Worm (Caenorhabditis elegans) whole organism, young adult: ENCODE results near the gene C52D10.3.
A peak's percentile ranks its signal among the peaks of the same experiment; 100 is the strongest.

Experiments used
- B0019.2 ChIP-seq: fragments of 200-800 bp; sonication (Bioruptor generic); conservative IDR thresholded peaks from 2 replicates; pipeline ENCODE4 v1.3.6; 2022; ENCODE audit warnings: missing genetic modification reagents, missing genetic modification characterization, missing compliant biosample characterization
- D2030.7 ChIP-seq: fragments of 200-800 bp; sonication (Bioruptor generic); IDR thresholded peaks from 2 replicates; pipeline ENCODE4 v1.3.6; 2022; ENCODE audit warnings: missing genetic modification reagents, missing genetic modification characterization, missing compliant biosample characterization
- F33H1.4 ChIP-seq: fragments of 200-800 bp; sonication (Bioruptor generic); IDR thresholded peaks from 2 replicates; pipeline ENCODE4 v1.3.6; 2022; ENCODE audit warnings: missing genetic modification reagents, missing genetic modification characterization, missing compliant biosample characterization
- F57C9.4 ChIP-seq: sonication (generic microtip); optimal IDR thresholded peaks from 2 replicates; lab custom pipeline; 2017; ENCODE audit warnings: mild to moderate bottlenecking, missing genetic modification characterization, missing compliant biosample characterization
- K12H6.12 ChIP-seq: fragments of 200-800 bp; sonication (Bioruptor generic); optimal IDR thresholded peaks from 2 replicates; lab custom pipeline; 2018; ENCODE audit warnings: mild to moderate bottlenecking, missing genetic modification characterization, missing compliant biosample characterization
- T26A5.8 ChIP-seq: sonication (generic microtip); optimal IDR thresholded peaks from 2 replicates; lab custom pipeline; 2016; ENCODE audit warnings: missing genetic modification characterization, missing compliant biosample characterization
- Y56A3A.18 ChIP-seq: fragments of 200-800 bp; sonication (Bioruptor generic); IDR thresholded peaks from 2 replicates; pipeline ENCODE4 v1.3.6; 2022; ENCODE audit warnings: missing genetic modification reagents, missing genetic modification characterization, missing compliant biosample characterization
- Y79H2A.3 ChIP-seq: fragments of 200-800 bp; sonication (Bioruptor generic); conservative IDR thresholded peaks from 2 replicates; pipeline ENCODE4 v1.3.6; 2022; ENCODE audit warnings: missing genetic modification reagents, missing genetic modification characterization, missing compliant biosample characterization
- ama-1 ChIP-seq, 3 experiments: fragments of 150-350 bp in 1 of 3; sonication (generic microtip) in 2 of 3; optimal IDR thresholded peaks; 2 replicates each; lab custom pipeline; 2014 to 2018; ENCODE audit warnings: missing biosample characterization in 2 of 3, missing genetic modification characterization in 2 of 3, missing genetic modification reagents in 2 of 3
- atf-7 ChIP-seq: sonication (generic microtip); optimal IDR thresholded peaks from 2 replicates; lab custom pipeline; 2017; ENCODE audit warnings: mild to moderate bottlenecking, missing genetic modification characterization, missing compliant biosample characterization
- attf-6 ChIP-seq: fragments of 200-800 bp; sonication (Bioruptor generic); IDR thresholded peaks from 2 replicates; pipeline ENCODE4 v1.3.6; 2022; ENCODE audit warnings: missing genetic modification reagents, missing genetic modification characterization, missing compliant biosample characterization
- chd-7 ChIP-seq: sonication (generic microtip); optimal IDR thresholded peaks from 2 replicates; lab custom pipeline; 2016; ENCODE audit warnings: mild to moderate bottlenecking, missing genetic modification characterization, moderate library complexity, missing compliant biosample characterization
- die-1 ChIP-seq: sonication (generic microtip); optimal IDR thresholded peaks from 2 replicates; lab custom pipeline; 2016; ENCODE audit warnings: missing genotype, mild to moderate bottlenecking, missing genetic modification characterization, missing compliant biosample characterization
- dpl-1 ChIP-seq: fragments of 150-350 bp; optimal IDR thresholded peaks from 2 replicates; lab custom pipeline; 2014; ENCODE audit warnings: missing biosample characterization, missing genetic modification reagents, missing genetic modification characterization
- efl-1 ChIP-seq: fragments of 150-350 bp; optimal IDR thresholded peaks from 2 replicates; lab custom pipeline; 2014; ENCODE audit warnings: missing biosample characterization, missing genetic modification reagents, missing genetic modification characterization
- egl-44 ChIP-seq: fragments of 200-800 bp; sonication (Bioruptor generic); IDR thresholded peaks from 2 replicates; pipeline ENCODE4 v1.3.6; 2022; ENCODE audit warnings: missing genetic modification reagents, missing genetic modification characterization, missing compliant biosample characterization
- egrh-3 ChIP-seq: fragments of 200-800 bp; sonication (Bioruptor generic); IDR thresholded peaks from 2 replicates; pipeline ENCODE4 v1.3.6; 2022; ENCODE audit warnings: missing genetic modification reagents, missing genetic modification characterization, missing compliant biosample characterization
- ets-4 ChIP-seq: fragments of 200-800 bp; sonication (Bioruptor generic); optimal IDR thresholded peaks from 2 replicates; lab custom pipeline; 2018; ENCODE audit warnings: mild to moderate bottlenecking, missing genetic modification characterization, missing compliant biosample characterization
- fkh-3 ChIP-seq: sonication (generic microtip); optimal IDR thresholded peaks from 2 replicates; lab custom pipeline; 2016; ENCODE audit warnings: mild to moderate bottlenecking, missing genetic modification characterization, missing compliant biosample characterization
- lir-1 ChIP-seq: fragments of 200-800 bp; sonication (Bioruptor generic); conservative IDR thresholded peaks from 2 replicates; pipeline ENCODE4 v1.3.6; 2022; ENCODE audit warnings: missing genetic modification reagents, missing genetic modification characterization, missing compliant biosample characterization
- lsy-27 ChIP-seq: sonication (generic microtip); optimal IDR thresholded peaks from 2 replicates; lab custom pipeline; 2017; ENCODE audit warnings: missing genetic modification characterization, mild to moderate bottlenecking, missing compliant biosample characterization, antibody characterized with exemption, missing genotype, borderline replicate concordance; ENCODE audit not compliant: insufficient read depth
- madf-6 ChIP-seq: fragments of 200-800 bp; sonication (Bioruptor generic); IDR thresholded peaks from 2 replicates; pipeline ENCODE4 v1.3.6; 2022; ENCODE audit warnings: missing genetic modification reagents, missing genetic modification characterization, missing compliant biosample characterization
- madf-8 ChIP-seq: fragments of 200-800 bp; sonication (Bioruptor generic); conservative IDR thresholded peaks from 2 replicates; pipeline ENCODE4 v1.3.6; 2022; ENCODE audit warnings: missing genetic modification reagents, missing genetic modification characterization, missing compliant biosample characterization
- mcd-1 ChIP-seq: fragments of 200-800 bp; sonication (Bioruptor generic); IDR thresholded peaks from 2 replicates; pipeline ENCODE4 v1.3.6; 2022; ENCODE audit warnings: missing genetic modification reagents, missing genetic modification characterization, missing compliant biosample characterization
- mes-4 ChIP-seq: sonication (generic microtip); optimal IDR thresholded peaks from 2 replicates; lab custom pipeline; 2016; ENCODE audit warnings: missing genotype, missing genetic modification characterization, missing compliant biosample characterization
- mxl-1 ChIP-seq: sonication (generic microtip); optimal IDR thresholded peaks from 2 replicates; lab custom pipeline; 2016; ENCODE audit warnings: missing genetic modification characterization, missing compliant biosample characterization
- nfya-2 ChIP-seq: fragments of 200-800 bp; sonication (Bioruptor generic); IDR thresholded peaks from 2 replicates; pipeline ENCODE4 v1.3.6; 2022; ENCODE audit warnings: missing genetic modification reagents, missing genetic modification characterization, missing compliant biosample characterization
- nhr-120 ChIP-seq: fragments of 200-800 bp; sonication (Bioruptor generic); IDR thresholded peaks from 2 replicates; pipeline ENCODE4 v1.3.6; 2022; ENCODE audit warnings: missing genetic modification characterization, missing compliant biosample characterization
- nhr-179 ChIP-seq: sonication (generic microtip); optimal IDR thresholded peaks from 2 replicates; lab custom pipeline; 2016; ENCODE audit warnings: mild to moderate bottlenecking, missing genetic modification characterization, missing compliant biosample characterization
- rpc-1 ChIP-seq, 2 experiments: fragments of 150-350 bp in 1 of 2; sonication (generic microtip) in 1 of 2; optimal IDR thresholded peaks; 2 replicates each; lab custom pipeline; 2014 to 2018; ENCODE audit warnings: missing biosample characterization in 1 of 2, missing genetic modification characterization in 1 of 2, missing genetic modification reagents in 1 of 2, missing genotype in 1 of 2
- snpc-1.1 ChIP-seq: sonication (generic microtip); optimal IDR thresholded peaks from 2 replicates; lab custom pipeline; 2017; ENCODE audit warnings: missing genetic modification characterization, mild to moderate bottlenecking, missing compliant biosample characterization, antibody characterized with exemption, moderate library complexity, missing genotype, missing genetic modification reagents; ENCODE audit not compliant: insufficient read depth
- snpc-4 ChIP-seq, 5 experiments: fragments of 150-350 bp in 1 of 5; sonication (generic microtip) in 4 of 5; optimal IDR thresholded peaks; 2 replicates each; lab custom pipeline; 2014 to 2018; ENCODE audit warnings: missing genetic modification characterization in 5 of 5, missing biosample characterization in 3 of 5, antibody characterized with exemption in 2 of 5, mild to moderate bottlenecking in 2 of 5, missing compliant biosample characterization in 2 of 5, missing genotype in 2 of 5, moderate library complexity in 2 of 5, missing genetic modification reagents in 1 of 5
- sptf-2 ChIP-seq: fragments of 200-800 bp; sonication (Bioruptor generic); optimal IDR thresholded peaks from 2 replicates; lab custom pipeline; 2018; ENCODE audit warnings: mild to moderate bottlenecking, missing genetic modification characterization, missing compliant biosample characterization
- tbp1 ChIP-seq: fragments of 200-800 bp; sonication (Bioruptor generic); optimal IDR thresholded peaks from 2 replicates; lab custom pipeline; 2018; ENCODE audit warnings: mild to moderate bottlenecking, missing genetic modification characterization, missing compliant biosample characterization
- tbx-9 ChIP-seq: sonication (generic microtip); optimal IDR thresholded peaks from 2 replicates; lab custom pipeline; 2016; ENCODE audit warnings: borderline replicate concordance, missing genetic modification characterization, inconsistent platforms, missing compliant biosample characterization
- zfh-2 ChIP-seq: fragments of 200-800 bp; sonication (Bioruptor generic); conservative IDR thresholded peaks from 2 replicates; pipeline ENCODE4 v1.3.6; 2022; ENCODE audit warnings: missing genetic modification reagents, missing genetic modification characterization, missing compliant biosample characterization
- zim-3 ChIP-seq: sonication (generic microtip); optimal IDR thresholded peaks from 2 replicates; lab custom pipeline; 2017; ENCODE audit warnings: mild to moderate bottlenecking, missing genetic modification characterization, moderate library complexity, missing compliant biosample characterization

The C52D10.3 gene

DNA sequence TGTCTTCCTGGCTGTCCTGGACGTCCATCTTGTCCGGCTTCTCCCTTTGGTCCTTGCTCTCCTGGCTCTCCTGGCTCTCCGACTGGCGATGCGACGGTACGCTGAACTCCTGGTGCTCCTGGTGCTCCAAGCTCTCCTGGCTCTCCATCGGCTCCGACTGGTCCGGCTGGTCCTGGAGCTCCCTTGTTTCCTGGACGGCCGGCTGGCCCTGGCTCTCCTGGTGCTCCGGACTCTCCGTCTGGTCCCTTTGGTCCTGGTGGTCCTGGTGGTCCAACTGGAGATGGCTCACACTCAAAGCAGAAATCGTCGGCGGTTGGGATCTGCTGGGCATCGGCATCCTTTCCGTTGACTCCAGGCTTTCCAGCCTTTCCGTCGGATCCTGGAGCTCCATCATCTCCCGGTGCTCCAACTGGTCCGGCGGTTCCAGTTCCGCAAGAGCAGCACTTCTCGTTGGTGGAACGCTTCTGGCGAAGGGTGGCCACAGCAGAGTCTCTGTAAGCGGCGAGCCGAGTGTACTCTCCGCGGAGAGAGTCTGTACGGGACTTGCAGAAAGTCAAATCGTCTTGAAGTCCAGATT is 6.8 kb downstream of the C52D10.3 start:
- no peak for TF ChIP-seq mes-4 (tag; lab: Kevin White, UChicago)
- no peak for TF ChIP-seq nhr-120
- no peak for TF ChIP-seq fkh-3 (tag; lab: Kevin White, UChicago)
- no peak for TF ChIP-seq ama-1 (optimal IDR thresholded peaks at IDR 0.05; lab: Kevin White, UChicago)
- TF ChIP-seq ama-1 (GFP tag; optimal IDR thresholded peaks at IDR 0.05; lab: Kevin White, UChicago) = no peak
- TF ChIP-seq lir-1 (GFP tag; lab: Robert Waterston, UW) = no peak
- no peak for TF ChIP-seq F57C9.4
- TF ChIP-seq egl-44 = no peak
- no peak for TF ChIP-seq atf-7 (tag; lab: Kevin White, UChicago)
- TF ChIP-seq sptf-2 (GFP tag; lab: Kevin White, UChicago) = no peak
- no peak for TF ChIP-seq die-1 (tag; lab: Kevin White, UChicago)
- peak; percentile 39 for TF ChIP-seq nhr-179 (tag; lab: Kevin White, UChicago)
- no peak for TF ChIP-seq efl-1 (GFP tag; lab: Kevin White, UChicago)
- TF ChIP-seq nfya-2 (GFP tag; lab: Robert Waterston, UW) = no peak
- no peak for TF ChIP-seq K12H6.12 (tag; lab: Kevin White, UChicago)
- no peak for TF ChIP-seq dpl-1 (GFP tag; lab: Kevin White, UChicago)
- TF ChIP-seq mcd-1 (GFP tag; lab: Robert Waterston, UW) = no peak
- no peak for TF ChIP-seq T26A5.8 (tag; lab: Kevin White, UChicago)
- peak; percentile 96 for TF ChIP-seq egrh-3 (GFP tag; lab: Robert Waterston, UW)
- TF ChIP-seq zfh-2 (GFP tag; lab: Robert Waterston, UW) = peak; percentile 91
- no peak for TF ChIP-seq snpc-1.1 (tag; lab: Kevin White, UChicago)
- no peak for TF ChIP-seq tbx-9 (tag; lab: Kevin White, UChicago)
- no peak for TF ChIP-seq chd-7 (tag; lab: Kevin White, UChicago)
- no peak for TF ChIP-seq F33H1.4 (GFP tag; lab: Robert Waterston, UW)

DNA sequence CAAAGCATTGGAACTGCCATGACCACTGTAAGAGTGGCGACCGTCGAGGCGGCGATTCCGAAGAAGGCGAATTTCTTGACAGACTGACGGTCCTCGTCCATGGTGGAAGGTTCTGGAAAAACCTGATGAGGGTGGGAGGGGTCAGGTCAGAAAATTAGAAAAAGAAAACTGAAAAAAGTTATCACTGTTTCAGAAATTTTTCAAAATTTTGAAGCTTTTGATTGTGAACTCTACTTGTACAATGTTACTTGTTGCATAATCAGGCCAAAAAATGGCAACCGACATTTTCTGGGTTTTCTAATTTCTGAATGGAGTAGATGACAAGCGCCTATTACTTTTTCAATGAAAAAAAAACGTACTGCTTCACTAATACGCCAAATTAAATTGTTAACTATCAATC is 7.4 kb downstream of the C52D10.3 start, which contains the start of gene col-138:
Gene col-138 (minus strand): TSS at position 101 of the 400 bp plus-strand sequence.
- TF ChIP-seq mxl-1 (tag; lab: Kevin White, UChicago) (no peak), lsy-27 (no peak), Y56A3A.18 (GFP tag; lab: Robert Waterston, UW) (no peak), T26A5.8 (tag; lab: Kevin White, UChicago) (no peak), attf-6 (no peak), ets-4 (GFP tag; lab: Kevin White, UChicago) (no peak), madf-6 (GFP tag; lab: Robert Waterston, UW) (no peak), Y79H2A.3 (GFP tag; lab: Robert Waterston, UW) (no peak), madf-8 (no peak)
- TF ChIP-seq, all 124 proteins: peak for 0

DNA sequence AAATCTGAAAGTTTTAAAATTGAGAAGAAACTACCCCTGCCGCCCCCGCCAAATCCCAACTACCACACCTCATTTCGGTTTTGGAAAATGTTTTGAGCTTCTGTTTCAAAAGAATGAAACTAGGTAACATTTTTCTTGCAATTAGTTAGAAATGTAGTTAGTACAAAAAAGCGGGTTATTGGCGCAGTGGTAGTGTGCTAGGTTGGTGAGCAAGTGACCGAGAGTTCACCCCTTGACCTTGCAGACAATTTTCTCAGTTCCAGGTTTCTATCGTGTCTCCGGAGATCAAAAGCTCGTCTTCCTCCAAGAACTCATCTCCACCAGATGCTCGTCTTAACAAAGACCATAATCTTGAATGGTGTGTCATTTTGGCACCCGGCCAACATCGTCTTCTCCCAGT is 12.9 kb downstream of the C52D10.3 start:
- TF ChIP-seq B0019.2 (GFP tag; lab: Robert Waterston, UW) = no peak
- TF ChIP-seq tbp1 = peak; percentile 59
- TF ChIP-seq rpc-1 (optimal IDR thresholded peaks at IDR 0.05; lab: Kevin White, UChicago) = peak; percentile 26
- TF ChIP-seq rpc-1 (tag; optimal IDR thresholded peaks at IDR 0.05; lab: Kevin White, UChicago) = peak; percentile 63
- TF ChIP-seq D2030.7 (GFP tag; lab: Robert Waterston, UW) = no peak
- TF ChIP-seq zim-3 (tag; lab: Kevin White, UChicago) = no peak
- TF ChIP-seq snpc-4 (GFP tag; optimal IDR thresholded peaks at IDR 0.05; lab: Kevin White, UChicago) = no peak
- TF ChIP-seq snpc-4 (tag; optimal IDR thresholded peaks at IDR 0.05; lab: Kevin White, UChicago) = peak in 3 of 4 experiments; percentile 49 to 69 (median 67)
- TF ChIP-seq, all 124 proteins: peak for 3
